Worm (Caenorhabditis elegans) whole organism, late embryonic: ENCODE measurements around the gene F53F4.2.
A peak's percentile ranks its signal among the peaks of the same experiment; 100 is the strongest.

Experiments
- ceh-31 ChIP-seq: sonication (generic microtip); optimal IDR thresholded peaks from 2 replicates; lab custom pipeline; 2016; ENCODE audit warnings: missing genetic modification characterization, missing compliant biosample characterization
- mec-3 ChIP-seq: sonication (generic microtip); optimal IDR thresholded peaks from 2 replicates; lab custom pipeline; 2016; ENCODE audit warnings: borderline replicate concordance, missing genetic modification characterization, missing compliant biosample characterization
- pha-2 ChIP-seq: sonication (generic microtip); optimal IDR thresholded peaks from 2 replicates; lab custom pipeline; 2017; ENCODE audit warnings: mild to moderate bottlenecking, missing genetic modification characterization, missing compliant biosample characterization

The F53F4.2 gene

DNA sequence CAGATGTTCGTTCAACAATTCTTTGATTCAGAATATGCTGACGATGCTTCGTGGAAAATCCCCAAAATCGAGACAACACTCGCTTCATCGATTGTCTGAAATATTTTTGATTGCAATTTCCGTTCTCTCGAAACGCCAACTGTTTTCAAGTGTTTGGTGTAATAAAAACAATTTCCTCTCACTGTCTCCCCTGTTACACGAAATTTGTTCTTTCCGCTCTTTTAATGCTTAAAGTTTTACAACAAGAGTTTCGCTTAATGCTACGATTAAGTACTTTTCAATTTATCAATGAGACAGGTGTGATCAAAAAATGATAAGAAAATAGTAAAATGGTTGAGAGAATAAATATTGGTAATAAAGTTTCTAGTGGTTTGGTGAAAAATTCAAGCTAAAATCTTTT, 33.1 kb downstream of the F53F4.2 start, which contains the start of gene C56A3.6:
Gene C56A3.6, minus strand, starts transcription at position 101 of the 400 bp plus-strand sequence.
- no peak for TF ChIP-seq mec-3 (tag; lab: Kevin White, UChicago)
- TF ChIP-seq, all 69 proteins: peak for 0

DNA sequence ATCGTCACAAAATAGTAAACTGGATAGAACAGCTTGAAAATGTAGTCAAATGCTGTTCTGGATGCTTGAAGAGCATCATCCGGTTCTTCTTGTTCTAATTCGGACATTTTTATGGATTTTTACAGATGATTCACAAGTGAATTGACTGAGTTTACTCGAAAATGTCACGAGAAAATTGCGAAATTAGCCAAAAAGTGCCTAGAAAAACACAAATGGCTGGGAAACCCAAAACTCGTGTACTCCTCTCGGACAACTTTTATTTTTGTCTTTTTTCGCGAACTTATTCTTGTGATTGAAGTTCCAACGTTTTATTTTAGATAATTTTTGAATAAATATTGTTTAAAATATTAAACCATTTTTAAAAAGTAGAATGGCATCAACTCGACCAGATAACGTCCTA, 37.8 kb downstream of the F53F4.2 start, which contains the start of the genes C56A3.4 and C56A3.5:
Gene C56A3.4, minus strand, starts transcription at position 154 of the 400 bp plus-strand sequence.
Gene C56A3.5, plus strand, starts transcription at position 367 of the 400 bp plus-strand sequence.
- TF ChIP-seq ceh-31 (tag; lab: Kevin White, UChicago) (peak; percentile 16), pha-2 (tag; lab: Kevin White, UChicago) (no peak)
